Worm (Caenorhabditis elegans) whole organism, young adult: ENCODE results near the gene sre-27.

Experiments
- B0336.3 ChIP-seq: fragments of 200-800 bp; sonication (Bioruptor generic); IDR thresholded peaks from 2 replicates; pipeline ENCODE4 v1.3.6; 2022; ENCODE audit warnings: missing genetic modification characterization, missing compliant biosample characterization
- F23B12.7 ChIP-seq: sonication (generic microtip); optimal IDR thresholded peaks from 2 replicates; lab custom pipeline; 2017; ENCODE audit warnings: missing genetic modification characterization, mild to moderate bottlenecking, missing compliant biosample characterization, antibody characterized with exemption, moderate library complexity; ENCODE audit not compliant: insufficient read depth
- F33H1.4 ChIP-seq: fragments of 200-800 bp; sonication (Bioruptor generic); IDR thresholded peaks from 2 replicates; pipeline ENCODE4 v1.3.6; 2022; ENCODE audit warnings: missing genetic modification reagents, missing genetic modification characterization, missing compliant biosample characterization
- T07F8.4 ChIP-seq: sonication (generic microtip); optimal IDR thresholded peaks from 2 replicates; lab custom pipeline; 2016; ENCODE audit warnings: mild to moderate bottlenecking, missing genetic modification characterization, moderate library complexity, missing compliant biosample characterization
- ets-4 ChIP-seq: fragments of 200-800 bp; sonication (Bioruptor generic); optimal IDR thresholded peaks from 2 replicates; lab custom pipeline; 2018; ENCODE audit warnings: mild to moderate bottlenecking, missing genetic modification characterization, missing compliant biosample characterization
- hrde-1 ChIP-seq: sonication (generic microtip); optimal IDR thresholded peaks from 2 replicates; lab custom pipeline; 2016; ENCODE audit warnings: missing genetic modification characterization, mild to moderate bottlenecking, missing compliant biosample characterization, moderate library complexity, missing genotype, missing genetic modification reagents, borderline replicate concordance
- hsf-1 ChIP-seq: fragments of 200-800 bp; sonication (Bioruptor generic); IDR thresholded peaks from 2 replicates; pipeline ENCODE4 v1.3.6; 2022; ENCODE audit warnings: missing genetic modification reagents, missing genetic modification characterization, missing compliant biosample characterization
- mel-28 ChIP-seq: sonication (generic microtip); optimal IDR thresholded peaks from 2 replicates; lab custom pipeline; 2016; ENCODE audit warnings: borderline replicate concordance, mild to moderate bottlenecking, missing genetic modification characterization, missing compliant biosample characterization
- nhr-80 ChIP-seq: sonication (generic microtip); optimal IDR thresholded peaks from 2 replicates; lab custom pipeline; 2016; ENCODE audit warnings: missing genetic modification characterization, missing compliant biosample characterization
- rcor-1 ChIP-seq: fragments of 200-800 bp; sonication (Bioruptor generic); IDR thresholded peaks from 2 replicates; pipeline ENCODE4 v1.3.6; 2022; ENCODE audit warnings: missing genetic modification reagents, missing genetic modification characterization, missing compliant biosample characterization
- tbp1 ChIP-seq: fragments of 200-800 bp; sonication (Bioruptor generic); optimal IDR thresholded peaks from 2 replicates; lab custom pipeline; 2018; ENCODE audit warnings: mild to moderate bottlenecking, missing genetic modification characterization, missing compliant biosample characterization

ce11 chrII:12438441-12438840, 21.0 kb upstream of the sre-27 start, which contains the start of gene Y57A10C.9:
- TF ChIP-seq F23B12.7 (tag; lab: Kevin White, UChicago): no peak
- TF ChIP-seq ets-4 (GFP tag; lab: Kevin White, UChicago): no peak
- TF ChIP-seq nhr-80 (tag; lab: Kevin White, UChicago): no peak
- TF ChIP-seq T07F8.4 (tag; lab: Kevin White, UChicago): no peak
- TF ChIP-seq hrde-1 (tag; lab: Kevin White, UChicago): no peak
- no peak for TF ChIP-seq rcor-1 (GFP tag; lab: Robert Waterston, UW)
- TF ChIP-seq F33H1.4 (GFP tag; lab: Robert Waterston, UW): no peak
- no peak for TF ChIP-seq hsf-1 (GFP tag; lab: Robert Waterston, UW)
- TF ChIP-seq mel-28: no peak
- no peak for TF ChIP-seq B0336.3 (GFP tag; lab: Robert Waterston, UW)
- no peak for TF ChIP-seq tbp1 (GFP tag; lab: Kevin White, UChicago)
